Worm (Caenorhabditis elegans): ENCODE results near the gene nhr-207.

DNA sequence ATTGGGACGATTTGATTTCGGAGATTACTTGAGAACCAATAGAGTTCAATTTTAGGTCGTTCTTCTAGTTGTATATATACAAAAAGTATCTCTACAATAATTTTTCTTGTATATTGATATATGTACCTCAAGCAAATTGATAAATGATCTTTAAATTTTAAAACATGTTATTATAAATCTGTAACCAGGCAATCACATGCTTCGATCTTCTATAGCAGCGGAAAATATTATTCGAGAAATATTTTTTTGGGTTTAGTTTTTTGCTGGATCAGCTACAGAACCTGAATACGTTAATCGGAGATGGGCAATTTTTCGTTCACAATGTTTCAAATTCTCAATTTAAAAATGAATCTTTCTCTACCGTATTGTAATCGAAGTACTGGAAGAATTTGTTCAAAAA, 7.2 kb upstream of the nhr-207 start, which contains the start of gene R07B7.12:
- TF ChIP-seq unc-62 (GFP tag; optimal IDR thresholded peaks at IDR 0.05) (no peak), nhr-28 (tag; optimal IDR thresholded peaks at IDR 0.05) (no peak), ztf-11 (tag; optimal IDR thresholded peaks at IDR 0.05) (no peak), ces-1 (GFP tag; optimal IDR thresholded peaks at IDR 0.05) (no peak), lsy-2 (tag; optimal IDR thresholded peaks at IDR 0.05) (no peak), nhr-76 (tag; optimal IDR thresholded peaks at IDR 0.05) (no peak), elt-3 (tag; optimal IDR thresholded peaks at IDR 0.05) (no peak), lin-13 (tag; optimal IDR thresholded peaks at IDR 0.05) (no peak)

Measured in whole organism, mixed stage, embryonic.